Worm (Caenorhabditis elegans): Measurements from ENCODE around the gene dnj-18.

Gene dnj-18

ce11 chrIII:4703932-4704454 is 6.1 kb downstream of the dnj-18 start, which contains the start of the genes clp-2 and mrpl-16:
TSS of gene clp-2 (minus strand) at chrIII:4704025.
TSS of gene mrpl-16 (plus strand) at chrIII:4704404.
- TF ChIP-seq ztf-28 (GFP tag; IDR thresholded peaks at IDR 0.05): no peak
- TF ChIP-seq B0019.2 (GFP tag; conservative IDR thresholded peaks at IDR 0.05): no peak
- no peak for TF ChIP-seq ceh-91 (GFP tag; IDR thresholded peaks at IDR 0.05)
- TF ChIP-seq madf-3 (GFP tag; IDR thresholded peaks at IDR 0.05): no peak
- no peak for TF ChIP-seq somi-1 (GFP tag; optimal IDR thresholded peaks at IDR 0.05)
- TF ChIP-seq ceh-27 (GFP tag; optimal IDR thresholded peaks at IDR 0.05): no peak
- no peak for TF ChIP-seq F57A8.1 (GFP tag; optimal IDR thresholded peaks at IDR 0.05)
- TF ChIP-seq mcd-1 (GFP tag; IDR thresholded peaks at IDR 0.05): peak; percentile 51; the same call in 1 of the 2 replicates
- peak; percentile 96 for TF ChIP-seq hmg-1.2 (GFP tag; IDR thresholded peaks at IDR 0.05)
- peak; percentile 24 for TF ChIP-seq lsl-1 (GFP tag; optimal IDR thresholded peaks at IDR 0.05)
- no peak for TF ChIP-seq zim-3 (tag; optimal IDR thresholded peaks at IDR 0.05)
- no peak for TF ChIP-seq him-1 (tag; optimal IDR thresholded peaks at IDR 0.05)
- TF ChIP-seq dox-1 (GFP tag; IDR thresholded peaks at IDR 0.05): no peak
- no peak for TF ChIP-seq hrde-1 (tag; optimal IDR thresholded peaks at IDR 0.05; ENCODE audit: borderline replicate concordance)
- TF ChIP-seq F33H1.4 (GFP tag; IDR thresholded peaks at IDR 0.05): peak; percentile 14; the same call in 1 of the 2 replicates

ce11 chrIII:4705207-4705606 is 7.3 kb downstream of the dnj-18 start, which contains the start of gene pgap-2:
TSS of gene pgap-2 (plus strand) at chrIII:4705507.
- TF ChIP-seq mel-28 (tag; optimal IDR thresholded peaks at IDR 0.05; ENCODE audit: borderline replicate concordance) (no peak), bed-1 (GFP tag; IDR thresholded peaks at IDR 0.05) (no peak), egrh-3 (GFP tag; IDR thresholded peaks at IDR 0.05) (no peak), sea-2 (GFP tag; IDR thresholded peaks at IDR 0.05) (no peak), F33H1.4 (GFP tag; IDR thresholded peaks at IDR 0.05) (no peak), Y95B8A.8 (GFP tag; IDR thresholded peaks at IDR 0.05) (no peak), mxl-1 (tag; optimal IDR thresholded peaks at IDR 0.05) (no peak), B0035.1 (tag; optimal IDR thresholded peaks at IDR 0.05) (no peak)

ce11 chrIII:4706678-4707077 is 8.8 kb downstream of the dnj-18 start, which contains the start of gene T04A8.13:
TSS of gene T04A8.13 (plus strand) at chrIII:4706978.
- no peak for TF ChIP-seq attf-3 (GFP tag; conservative IDR thresholded peaks at IDR 0.05)
- TF ChIP-seq bed-2 (GFP tag; IDR thresholded peaks at IDR 0.05): no peak
- no peak for TF ChIP-seq Y79H2A.3 (GFP tag; conservative IDR thresholded peaks at IDR 0.05)
- no peak for TF ChIP-seq nfyb-1 (GFP tag; IDR thresholded peaks at IDR 0.05)

ce11 chrIII:4708909-4709308 is 11.0 kb downstream of the dnj-18 start, which contains the start of gene T04A8.18:
TSS of gene T04A8.18 (plus strand) at chrIII:4709209.
- TF ChIP-seq ceh-40 (GFP tag; IDR thresholded peaks at IDR 0.05) (no peak), ztf-26 (tag; optimal IDR thresholded peaks at IDR 0.05) (no peak), F52B5.7 (tag; optimal IDR thresholded peaks at IDR 0.05) (no peak), snpc-3.4 (tag; optimal IDR thresholded peaks at IDR 0.05) (no peak), madf-10 (tag; optimal IDR thresholded peaks at IDR 0.05) (no peak), efl-1 (GFP tag; optimal IDR thresholded peaks at IDR 0.05) (no peak), nfya-2 (GFP tag; IDR thresholded peaks at IDR 0.05) (no peak), cebp-1 (GFP tag; IDR thresholded peaks at IDR 0.05) (no peak), cebp-1 (tag; optimal IDR thresholded peaks at IDR 0.05) (no peak), ztf-28 (GFP tag; IDR thresholded peaks at IDR 0.05) (no peak), ztf-6 (GFP tag; IDR thresholded peaks at IDR 0.05) (no peak), rpc-1 (optimal IDR thresholded peaks at IDR 0.05) (no peak), rpc-1 (tag; optimal IDR thresholded peaks at IDR 0.05) (no peak), B0336.3 (GFP tag; IDR thresholded peaks at IDR 0.05) (no peak), snpc-4 (GFP tag; optimal IDR thresholded peaks at IDR 0.05) (no peak), snpc-4 (tag; optimal IDR thresholded peaks at IDR 0.05) (no peak), pha-4 (tag; optimal IDR thresholded peaks at IDR 0.05) (no peak), lin-35 (GFP tag; optimal IDR thresholded peaks at IDR 0.05) (no peak), F49E8.2 (tag; optimal IDR thresholded peaks at IDR 0.05; ENCODE audit: insufficient read depth) (no peak)

Measured in whole organism, young adult.